Worm (Caenorhabditis elegans) whole organism, L2 larva: ENCODE measurements around the gene daf-5.

Experiments
- C34F6.9 ChIP-seq: fragments of 150-350 bp; optimal IDR thresholded peaks from 2 replicates; lab custom pipeline; 2014; ENCODE audit warnings: missing biosample characterization, missing genetic modification characterization
- R02D3.7 ChIP-seq: fragments of 150-350 bp; optimal IDR thresholded peaks from 2 replicates; lab custom pipeline; 2014; ENCODE audit warnings: missing biosample characterization, missing genetic modification characterization
- Y55F3AM.14 ChIP-seq: fragments of 200-800 bp; sonication (Bioruptor generic); optimal IDR thresholded peaks from 2 replicates; lab custom pipeline; 2018; ENCODE audit warnings: mild to moderate bottlenecking, missing genetic modification characterization, missing compliant biosample characterization
- alr-1 ChIP-seq: fragments of 150-350 bp; optimal IDR thresholded peaks from 2 replicates; lab custom pipeline; 2014; ENCODE audit warnings: missing biosample characterization, missing genetic modification characterization
- aly-2 ChIP-seq: fragments of 150-350 bp; optimal IDR thresholded peaks from 2 replicates; lab custom pipeline; 2014; ENCODE audit warnings: missing biosample characterization, missing genetic modification characterization
- ama-1 ChIP-seq: fragments of 150-350 bp; optimal IDR thresholded peaks from 2 replicates; lab custom pipeline; 2018; ENCODE audit warnings: inconsistent platforms
- blmp-1 ChIP-seq: sonication (generic microtip); optimal IDR thresholded peaks from 2 replicates; lab custom pipeline; 2017; ENCODE audit warnings: missing genetic modification characterization, mild to moderate bottlenecking, missing compliant biosample characterization, antibody characterized with exemption, moderate library complexity; ENCODE audit not compliant: insufficient read depth
- ceh-16 ChIP-seq: fragments of 150-350 bp; optimal IDR thresholded peaks from 2 replicates; lab custom pipeline; 2014; ENCODE audit warnings: missing biosample characterization, missing genetic modification characterization
- crh-2 ChIP-seq: sonication (generic microtip); optimal IDR thresholded peaks from 2 replicates; lab custom pipeline; 2017; ENCODE audit warnings: missing biosample characterization, missing genetic modification characterization
- dmd-4 ChIP-seq: sonication (generic microtip); optimal IDR thresholded peaks from 2 replicates; lab custom pipeline; 2017; ENCODE audit warnings: missing biosample characterization, missing genetic modification characterization
- egl-27 ChIP-seq: sonication (generic microtip); optimal IDR thresholded peaks from 3 replicates; lab custom pipeline; 2017; ENCODE audit warnings: missing biosample characterization, missing genetic modification reagents, missing genetic modification characterization
- elt-1 ChIP-seq: fragments of 150-350 bp; optimal IDR thresholded peaks from 2 replicates; lab custom pipeline; 2014; ENCODE audit warnings: missing biosample characterization, missing genetic modification characterization
- elt-3 ChIP-seq: sonication (generic microtip); optimal IDR thresholded peaks from 2 replicates; lab custom pipeline; 2017; ENCODE audit warnings: missing biosample characterization, missing genetic modification characterization
- fos-1 ChIP-seq: fragments of 150-350 bp; optimal IDR thresholded peaks from 2 replicates; lab custom pipeline; 2014; ENCODE audit warnings: missing biosample characterization, missing genetic modification characterization
- gmeb-1 ChIP-seq: fragments of 150-350 bp; optimal IDR thresholded peaks from 2 replicates; lab custom pipeline; 2014; ENCODE audit warnings: missing biosample characterization, missing genetic modification characterization
- lin-13 ChIP-seq: fragments of 150-350 bp; optimal IDR thresholded peaks from 2 replicates; lab custom pipeline; 2014; ENCODE audit warnings: missing biosample characterization, missing genetic modification reagents, missing genetic modification characterization
- lin-39 ChIP-seq: fragments of 150-350 bp; optimal IDR thresholded peaks from 2 replicates; lab custom pipeline; 2014; ENCODE audit warnings: missing biosample characterization, missing genetic modification reagents, missing genetic modification characterization
- lsy-2 ChIP-seq, 2 experiments: fragments of 150-350 bp in 1 of 2; sonication (generic microtip) in 1 of 2; optimal IDR thresholded peaks; 2 replicates each; lab custom pipeline; 2014 to 2017; ENCODE audit warnings: missing biosample characterization in 2 of 2, missing genetic modification characterization in 2 of 2
- mbf-1 ChIP-seq: sonication (generic microtip); optimal IDR thresholded peaks from 2 replicates; lab custom pipeline; 2017; ENCODE audit warnings: missing biosample characterization, missing genetic modification characterization
- mdl-1 ChIP-seq, 2 experiments: fragments of 150-350 bp in 1 of 2; sonication (generic microtip) in 1 of 2; optimal IDR thresholded peaks; 2 replicates each; lab custom pipeline; 2017; ENCODE audit warnings: missing biosample characterization in 2 of 2, missing genetic modification characterization in 2 of 2
- nhr-10 ChIP-seq: sonication (generic microtip); optimal IDR thresholded peaks from 2 replicates; lab custom pipeline; 2017; ENCODE audit warnings: missing biosample characterization, missing genetic modification characterization
- nhr-11 ChIP-seq: fragments of 150-350 bp; optimal IDR thresholded peaks from 2 replicates; lab custom pipeline; 2014; ENCODE audit warnings: missing biosample characterization, missing genetic modification characterization
- nhr-12 ChIP-seq: fragments of 150-350 bp; optimal IDR thresholded peaks from 2 replicates; lab custom pipeline; 2014; ENCODE audit warnings: missing biosample characterization, missing genetic modification characterization
- nhr-129 ChIP-seq: fragments of 150-350 bp; optimal IDR thresholded peaks from 2 replicates; lab custom pipeline; 2014; ENCODE audit warnings: missing biosample characterization, missing genetic modification characterization
- nhr-21 ChIP-seq: fragments of 150-350 bp; optimal IDR thresholded peaks from 2 replicates; lab custom pipeline; 2014; ENCODE audit warnings: missing biosample characterization, missing genetic modification characterization
- nhr-23 ChIP-seq: fragments of 150-350 bp; optimal IDR thresholded peaks from 2 replicates; lab custom pipeline; 2014; ENCODE audit warnings: missing biosample characterization, missing genetic modification reagents, missing genetic modification characterization
- nhr-6 ChIP-seq: fragments of 150-350 bp; optimal IDR thresholded peaks from 2 replicates; lab custom pipeline; 2014; ENCODE audit warnings: missing biosample characterization, missing genetic modification characterization
- peb-1 ChIP-seq: fragments of 150-350 bp; optimal IDR thresholded peaks from 2 replicates; lab custom pipeline; 2014; ENCODE audit warnings: missing biosample characterization, missing genetic modification characterization
- sem-4 ChIP-seq: fragments of 150-350 bp; optimal IDR thresholded peaks from 2 replicates; lab custom pipeline; 2014; ENCODE audit warnings: missing biosample characterization, missing genetic modification reagents, missing genetic modification characterization
- skn-1 ChIP-seq: sonication (generic microtip); optimal IDR thresholded peaks from 2 replicates; lab custom pipeline; 2017; ENCODE audit warnings: missing biosample characterization, missing genetic modification characterization
- sma-9 ChIP-seq, 2 experiments: fragments of 150-350 bp in 1 of 2; sonication (generic microtip) in 1 of 2; optimal IDR thresholded peaks; 2 replicates each; lab custom pipeline; 2014 to 2016; ENCODE audit warnings: missing genetic modification characterization in 2 of 2, mild to moderate bottlenecking in 1 of 2, missing biosample characterization in 1 of 2, missing compliant biosample characterization in 1 of 2, missing genetic modification reagents in 1 of 2, moderate library complexity in 1 of 2
- unc-39 ChIP-seq: fragments of 150-350 bp; optimal IDR thresholded peaks from 2 replicates; lab custom pipeline; 2014; ENCODE audit warnings: missing biosample characterization, missing genetic modification characterization
- unc-55 ChIP-seq: fragments of 150-350 bp; sonication (generic microtip); optimal IDR thresholded peaks from 3 replicates; lab custom pipeline; 2014; ENCODE audit warnings: missing biosample characterization, missing genetic modification reagents, missing genetic modification characterization

Gene daf-5

ce11 chrII:14096814-14097213, 44.7 kb upstream of the daf-5 start:
- TF ChIP-seq Y55F3AM.14 (GFP tag; lab: Kevin White, UChicago) (no peak), nhr-6 (tag; lab: Kevin White, UChicago) (no peak), egl-27 (tag; lab: Kevin White, UChicago) (no peak), skn-1 (no peak), gmeb-1 (tag; lab: Kevin White, UChicago) (no peak), alr-1 (tag; lab: Kevin White, UChicago) (no peak), elt-3 (tag; lab: Kevin White, UChicago) (no peak), elt-1 (tag; lab: Kevin White, UChicago) (no peak), mdl-1 (tag; optimal IDR thresholded peaks at IDR 0.05; lab: Kevin White, UChicago) (no peak), ama-1 (no peak)

ce11 chrII:14095875-14096274, 43.8 kb upstream of the daf-5 start:
- no peak for TF ChIP-seq nhr-21
- no peak for TF ChIP-seq egl-27 (tag; lab: Kevin White, UChicago)

ce11 chrII:14094590-14094989, 42.5 kb upstream of the daf-5 start, which contains the start of gene col-87:
TSS of gene col-87 (minus strand) at chrII:14094690.
- TF ChIP-seq nhr-12 (tag; lab: Kevin White, UChicago) (no peak), ama-1 (no peak), peb-1 (tag; lab: Kevin White, UChicago) (no peak), R02D3.7 (no peak), sma-9 (GFP tag; optimal IDR thresholded peaks at IDR 0.05; lab: Kevin White, UChicago) (no peak), sma-9 (tag; optimal IDR thresholded peaks at IDR 0.05; lab: Kevin White, UChicago) (no peak), aly-2 (tag; lab: Kevin White, UChicago) (no peak), fos-1 (no peak), lin-39 (tag; lab: Kevin White, UChicago) (no peak), elt-3 (tag; lab: Kevin White, UChicago) (no peak)

ce11 chrII:14091182-14091581, 39.1 kb upstream of the daf-5 start:
- TF ChIP-seq mbf-1 (tag; lab: Kevin White, UChicago) = no peak
- TF ChIP-seq dmd-4 (tag; lab: Kevin White, UChicago) = no peak
- TF ChIP-seq peb-1 (tag; lab: Kevin White, UChicago) = no peak
- TF ChIP-seq mdl-1 (tag; optimal IDR thresholded peaks at IDR 0.05; lab: Kevin White, UChicago) = no peak
- TF ChIP-seq unc-39 (tag; lab: Kevin White, UChicago) = no peak
- TF ChIP-seq lin-13 (GFP tag; lab: Kevin White, UChicago) = no peak
- no peak for TF ChIP-seq C34F6.9 (tag; lab: Kevin White, UChicago)
- TF ChIP-seq blmp-1 (tag; lab: Kevin White, UChicago) = no peak
- TF ChIP-seq ceh-16 = no peak
- TF ChIP-seq fos-1 = no peak
- TF ChIP-seq unc-55 (GFP tag; lab: Kevin White, UChicago) = no peak
- no peak for TF ChIP-seq egl-27 (tag; lab: Kevin White, UChicago)
- TF ChIP-seq crh-2 = no peak
- TF ChIP-seq sem-4 (tag; lab: Kevin White, UChicago) = no peak

ce11 chrII:14089796-14090372, 37.8 kb upstream of the daf-5 start:
- TF ChIP-seq R02D3.7 (no peak), nhr-129 (no peak), gmeb-1 (tag; lab: Kevin White, UChicago) (no peak), elt-1 (tag; lab: Kevin White, UChicago) (no peak), peb-1 (tag; lab: Kevin White, UChicago) (no peak), nhr-11 (tag; lab: Kevin White, UChicago) (no peak), mbf-1 (tag; lab: Kevin White, UChicago) (no peak), sem-4 (tag; lab: Kevin White, UChicago) (no peak), nhr-10 (tag; lab: Kevin White, UChicago) (no peak), crh-2 (no peak), nhr-12 (tag; lab: Kevin White, UChicago) (no peak), lsy-2 (tag; optimal IDR thresholded peaks at IDR 0.05; lab: Kevin White, UChicago) (no peak), nhr-23 (tag; lab: Kevin White, UChicago) (no peak), alr-1 (tag; lab: Kevin White, UChicago) (no peak)
